Worm (Caenorhabditis elegans) whole organism, dauer: Measurements from ENCODE around the gene ugtp-1.

Experiments
- unc-62 ChIP-seq: sonication (generic microtip); optimal IDR thresholded peaks from 2 replicates; lab custom pipeline; 2017; ENCODE audit warnings: missing biosample characterization, missing genetic modification reagents, missing genetic modification characterization

The ugtp-1 gene

ce11 chrIII:8718592-8718991 is 31.9 kb downstream of the ugtp-1 start:
- TF ChIP-seq unc-62 (GFP tag; lab: Kevin White, UChicago), result no peak

ce11 chrIII:8717231-8717694 is 33.2 kb downstream of the ugtp-1 start, which contains the start of gene mrpl-11:
mrpl-11 (plus strand) TSS chrIII:8717644.
- TF ChIP-seq unc-62 (GFP tag; lab: Kevin White, UChicago), result no peak

ce11 chrIII:8716084-8716483 is 34.4 kb downstream of the ugtp-1 start, which contains the start of gene B0303.14:
B0303.14 (minus strand) TSS chrIII:8716184.
- TF ChIP-seq unc-62 (GFP tag; lab: Kevin White, UChicago), result no peak

ce11 chrIII:8712968-8713367 is 37.5 kb downstream of the ugtp-1 start:
- no peak for TF ChIP-seq unc-62 (GFP tag; lab: Kevin White, UChicago)

- TF ChIP-seq unc-62 (GFP tag; lab: Kevin White, UChicago), result no peak
These were observed 40.2 kb downstream of the ugtp-1 start, which contains the start of gene B0303.11 for ce11 chrIII:8710310-8710709. B0303.11 (minus strand) TSS chrIII:8710410.

ce11 chrIII:8709735-8710134 is 40.8 kb downstream of the ugtp-1 start:
- TF ChIP-seq unc-62 (GFP tag; lab: Kevin White, UChicago), result no peak

- TF ChIP-seq unc-62 (GFP tag; lab: Kevin White, UChicago), result no peak
These were observed 45.7 kb downstream of the ugtp-1 start, which contains the start of gene B0303.16 for ce11 chrIII:8704765-8705164. B0303.16 (plus strand) TSS chrIII:8705065.

- no peak for TF ChIP-seq unc-62 (GFP tag; lab: Kevin White, UChicago)
These were observed 50.1 kb downstream of the ugtp-1 start, which contains the start of the genes sdz-1 and vps-33.1 for ce11 chrIII:8700289-8700957. sdz-1 (minus strand) TSS chrIII:8700339. vps-33.1 (plus strand) TSS chrIII:8700927.

- TF ChIP-seq unc-62 (GFP tag; lab: Kevin White, UChicago), result no peak
These were observed 53.1 kb downstream of the ugtp-1 start for ce11 chrIII:8697268-8697907.

ce11 chrIII:8696680-8697079 is 53.8 kb downstream of the ugtp-1 start:
- no peak for TF ChIP-seq unc-62 (GFP tag; lab: Kevin White, UChicago)
